In genomic region chrV:14424958-14425492, ce11 we compare ENCODE assay signal across 3 worm cellular contexts.
A peak's percentile ranks its signal among the peaks of the same experiment; 100 is the strongest.
TF ChIP-seq lines count a peak whose summit lies in the region.

Gene rrsr-1, minus strand, starts transcription at chrV:14425008.

TF ChIP-seq in whole organism, L2 larva, 48 proteins besides CTCF, POLR2A, EP300 and RAD21 (continued from another document):
- TF ChIP-seq crh-2 (tag; optimal IDR thresholded peaks at IDR 0.05; lab: Kevin White, UChicago) (no peak), blmp-1 (tag; optimal IDR thresholded peaks at IDR 0.05; lab: Kevin White, UChicago; ENCODE audit: insufficient read depth) (no peak), lsy-2 (tag; optimal IDR thresholded peaks at IDR 0.05; lab: Kevin White, UChicago) (peak in 1 of 2 experiments; percentile 33), egl-27 (tag; optimal IDR thresholded peaks at IDR 0.05; lab: Kevin White, UChicago) (no peak), fos-1 (tag; optimal IDR thresholded peaks at IDR 0.05; lab: Kevin White, UChicago) (no peak), nhr-25 (tag; optimal IDR thresholded peaks at IDR 0.05; lab: Kevin White, UChicago) (no peak), ztf-11 (tag; optimal IDR thresholded peaks at IDR 0.05; lab: Kevin White, UChicago) (no peak), skn-1 (tag; optimal IDR thresholded peaks at IDR 0.05; lab: Kevin White, UChicago) (peak; percentile 62), mab-5 (tag; optimal IDR thresholded peaks at IDR 0.05; lab: Kevin White, UChicago) (no peak), ztf-4 (tag; optimal IDR thresholded peaks at IDR 0.05; lab: Kevin White, UChicago) (no peak), nhr-21 (tag; optimal IDR thresholded peaks at IDR 0.05; lab: Kevin White, UChicago) (no peak), ztf-1 (GFP tag; conservative IDR thresholded peaks at IDR 0.05; lab: Robert Waterston, UW) (no peak), F13H6.1 (tag; optimal IDR thresholded peaks at IDR 0.05; lab: Kevin White, UChicago) (peak; percentile 38), nhr-6 (tag; optimal IDR thresholded peaks at IDR 0.05; lab: Kevin White, UChicago) (no peak), nhr-11 (tag; optimal IDR thresholded peaks at IDR 0.05; lab: Kevin White, UChicago) (no peak), dmd-4 (tag; optimal IDR thresholded peaks at IDR 0.05; lab: Kevin White, UChicago) (no peak), elt-3 (tag; optimal IDR thresholded peaks at IDR 0.05; lab: Kevin White, UChicago) (no peak), Y55F3AM.14 (GFP tag; optimal IDR thresholded peaks at IDR 0.05; lab: Kevin White, UChicago) (no peak), nhr-10 (tag; optimal IDR thresholded peaks at IDR 0.05; lab: Kevin White, UChicago) (no peak), nhr-237 (tag; optimal IDR thresholded peaks at IDR 0.05; lab: Kevin White, UChicago) (no peak)

TF ChIP-seq in whole organism, L4 larva, 104 proteins besides CTCF, POLR2A, EP300 and RAD21 (continued from another document):
- peak; percentile 29 for TF ChIP-seq dpl-1 (GFP tag; optimal IDR thresholded peaks at IDR 0.05; lab: Kevin White, UChicago)
- TF ChIP-seq R02D3.7 (tag; optimal IDR thresholded peaks at IDR 0.05; lab: Kevin White, UChicago): no peak

TF ChIP-seq in whole organism, late embryonic, 69 proteins besides CTCF, POLR2A, EP300 and RAD21 (continued from another document):
- TF ChIP-seq nhr-11 (tag; optimal IDR thresholded peaks at IDR 0.05; lab: Kevin White, UChicago): no peak
- no peak for TF ChIP-seq fkh-10 (GFP tag; optimal IDR thresholded peaks at IDR 0.05; lab: Kevin White, UChicago)
TF ChIP-seq in whole organism, late embryonic: peak in this region for 9.
